Worm (Caenorhabditis elegans): Measurements from ENCODE around the gene ugt-42.

The ugt-42 gene

DNA sequence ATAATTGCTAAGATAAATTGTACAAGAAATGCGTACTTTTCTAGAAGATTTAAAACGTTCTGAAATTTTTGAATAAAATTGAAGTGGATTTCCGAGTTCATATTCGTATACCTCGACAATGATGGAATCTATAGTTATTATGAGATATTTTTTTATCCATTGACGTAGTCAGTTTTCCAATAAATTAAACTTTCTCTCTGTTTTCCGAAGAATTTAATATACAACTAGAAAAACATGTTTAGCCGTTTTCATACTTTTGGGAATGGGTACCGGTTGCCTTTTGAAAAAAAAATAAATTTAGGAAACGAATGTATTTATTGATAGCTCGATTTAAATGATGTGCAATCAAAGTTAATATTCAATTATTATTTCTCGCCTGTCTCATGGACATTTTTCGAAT, 38.1 kb upstream of the ugt-42 start, which contains the start of gene srw-109:
TSS of gene srw-109 (minus strand) at position 101 of the 400 bp plus-strand sequence.
- no peak for TF ChIP-seq aly-2 (tag; optimal IDR thresholded peaks at IDR 0.05)

DNA sequence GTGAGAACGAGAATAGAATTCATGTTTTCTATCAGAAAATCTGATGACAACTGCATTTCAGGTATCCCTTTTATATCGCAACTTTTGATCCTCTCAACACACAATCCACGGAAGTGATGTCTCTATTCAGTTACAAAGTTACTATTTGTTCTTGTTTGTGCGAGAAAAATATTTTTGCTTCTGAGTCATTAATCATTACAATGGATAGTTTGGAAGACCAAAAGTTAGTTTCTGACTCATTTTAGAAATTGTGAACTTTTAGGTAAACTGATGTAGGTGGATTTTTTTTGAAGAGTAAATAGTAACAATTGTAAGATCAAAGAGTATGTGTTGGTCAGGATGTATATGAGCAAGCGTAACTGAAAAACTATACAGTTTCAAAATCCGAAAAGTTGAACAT, 37.3 kb upstream of the ugt-42 start, which contains the start of gene srlf-36:
TSS of gene srlf-36 (minus strand) at position 101 of the 400 bp plus-strand sequence.
- no peak for TF ChIP-seq lsy-12 (tag; optimal IDR thresholded peaks at IDR 0.05)
- TF ChIP-seq ceh-82 (tag; optimal IDR thresholded peaks at IDR 0.05) = no peak
- TF ChIP-seq lin-39 (tag; optimal IDR thresholded peaks at IDR 0.05) = no peak

DNA sequence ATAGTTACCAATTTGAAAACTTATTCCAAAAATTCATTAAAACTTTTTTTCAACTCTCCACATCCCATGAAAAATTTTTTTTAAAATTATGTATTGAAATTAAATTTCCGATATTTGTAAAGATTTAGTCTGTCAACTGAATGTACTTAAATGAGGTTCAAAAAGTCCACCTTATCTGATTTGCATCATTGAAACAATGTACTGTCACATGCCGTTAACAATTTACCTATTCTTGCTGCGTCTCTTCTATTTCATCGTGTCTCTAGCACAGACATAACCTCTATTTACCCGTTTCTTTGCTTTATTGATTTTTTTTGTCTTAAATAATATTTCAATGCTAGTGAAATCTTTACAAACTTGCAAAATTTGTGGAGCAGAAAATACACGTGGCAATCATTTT, 36.8 kb upstream of the ugt-42 start, which contains the start of gene nhr-90:
TSS of gene nhr-90 (plus strand) at position 296 of the 400 bp plus-strand sequence.
- TF ChIP-seq aly-2 (tag; optimal IDR thresholded peaks at IDR 0.05) (no peak), egl-27 (tag; optimal IDR thresholded peaks at IDR 0.05) (no peak), daf-12 (tag; optimal IDR thresholded peaks at IDR 0.05) (no peak), ama-1 (optimal IDR thresholded peaks at IDR 0.05) (no peak), elt-2 (tag; optimal IDR thresholded peaks at IDR 0.05) (peak; percentile 41), jun-1 (tag; optimal IDR thresholded peaks at IDR 0.05) (no peak), ztf-4 (tag; optimal IDR thresholded peaks at IDR 0.05) (no peak), nhr-23 (tag; optimal IDR thresholded peaks at IDR 0.05) (peak; percentile 25), ceh-28 (tag; optimal IDR thresholded peaks at IDR 0.05) (peak; percentile 44), ztf-11 (tag; optimal IDR thresholded peaks at IDR 0.05) (no peak), nhr-25 (tag; optimal IDR thresholded peaks at IDR 0.05) (peak; percentile 17), lin-39 (tag; optimal IDR thresholded peaks at IDR 0.05) (no peak), hmg-11 (tag; optimal IDR thresholded peaks at IDR 0.05) (no peak), tbx-2 (tag; optimal IDR thresholded peaks at IDR 0.05) (no peak), elt-1 (tag; optimal IDR thresholded peaks at IDR 0.05) (peak; percentile 36), snpc-4 (tag; optimal IDR thresholded peaks at IDR 0.05) (peak; percentile 5), skn-1 (tag; optimal IDR thresholded peaks at IDR 0.05) (no peak), pqm-1 (tag; optimal IDR thresholded peaks at IDR 0.05) (peak; percentile 31)

DNA sequence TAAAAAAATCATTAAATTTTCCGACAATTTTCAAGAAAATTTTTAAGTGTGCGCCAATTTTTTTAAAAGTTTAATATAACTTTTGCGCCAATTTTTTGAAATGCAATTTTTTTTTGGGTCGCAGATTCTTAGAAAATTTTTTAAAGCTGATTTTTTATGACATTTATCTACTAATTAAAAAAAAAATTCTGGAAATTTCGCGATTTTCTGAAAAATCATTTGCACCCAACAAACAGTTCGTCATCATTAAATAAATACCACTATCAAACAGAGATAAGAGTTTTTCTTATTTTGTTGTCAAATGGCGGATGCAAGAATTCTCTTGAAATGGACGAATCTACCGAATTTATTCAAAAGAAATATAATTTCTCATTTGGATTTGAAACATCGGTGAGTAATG, 31.7 kb upstream of the ugt-42 start, which contains the start of gene F48G7.13:
TSS of gene F48G7.13 (plus strand) at position 301 of the 400 bp plus-strand sequence.
- TF ChIP-seq ceh-28 (tag; optimal IDR thresholded peaks at IDR 0.05) (no peak), elt-2 (tag; optimal IDR thresholded peaks at IDR 0.05) (no peak), lsy-12 (tag; optimal IDR thresholded peaks at IDR 0.05) (no peak), nhr-11 (tag; optimal IDR thresholded peaks at IDR 0.05) (no peak), nhr-67 (tag; optimal IDR thresholded peaks at IDR 0.05) (no peak), fkh-2 (tag; optimal IDR thresholded peaks at IDR 0.05) (no peak)

DNA sequence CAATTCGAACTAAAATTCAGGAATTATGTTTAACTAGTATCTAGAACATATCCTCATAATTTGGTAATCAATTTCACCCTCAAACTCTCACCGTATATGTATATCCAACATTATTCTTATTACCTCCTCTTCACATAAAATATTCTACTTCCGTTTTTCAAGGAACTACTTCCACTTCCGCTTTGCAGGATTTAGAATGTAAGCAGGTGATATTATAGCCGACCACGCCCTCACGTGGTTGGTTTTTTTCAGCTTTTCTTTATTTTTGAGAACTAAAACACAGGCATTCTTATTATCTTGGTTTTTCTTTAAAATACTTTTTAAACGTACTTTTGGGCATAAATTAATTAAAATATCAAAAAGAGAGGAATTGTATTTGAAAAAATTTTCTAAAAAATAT, 29.1 kb upstream of the ugt-42 start:
- TF ChIP-seq nhr-11 (tag; optimal IDR thresholded peaks at IDR 0.05) (peak; percentile 38), fkh-2 (tag; optimal IDR thresholded peaks at IDR 0.05) (no peak)

DNA sequence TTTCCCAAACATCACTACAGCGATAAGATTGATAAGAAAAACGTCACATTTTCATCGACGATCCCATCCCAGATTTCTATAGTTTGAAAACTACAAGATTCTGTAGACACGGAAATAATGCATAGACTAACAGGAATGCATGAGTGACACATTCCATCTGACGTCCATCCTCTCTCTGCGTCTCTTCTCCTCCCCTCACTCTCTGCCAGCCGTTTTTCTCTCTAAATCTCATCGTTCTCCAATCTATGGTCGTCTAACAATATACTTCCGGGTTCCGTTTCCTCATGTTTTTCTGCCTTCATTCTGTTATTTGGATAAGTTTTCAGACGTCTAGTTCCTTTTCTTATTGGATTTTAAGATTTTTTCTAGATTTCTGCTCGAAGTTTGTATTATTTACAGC, 27.9 kb upstream of the ugt-42 start, which contains the start of gene F48G7.4:
TSS of gene F48G7.4 (plus strand) at position 400 of the 400 bp plus-strand sequence.
- TF ChIP-seq mml-1 (tag; optimal IDR thresholded peaks at IDR 0.05) (no peak), mdl-1 (tag; optimal IDR thresholded peaks at IDR 0.05) (peak; percentile 22), nhr-12 (tag; optimal IDR thresholded peaks at IDR 0.05) (no peak), zag-1 (tag; optimal IDR thresholded peaks at IDR 0.05) (no peak), lsy-12 (tag; optimal IDR thresholded peaks at IDR 0.05) (no peak), eor-1 (tag; optimal IDR thresholded peaks at IDR 0.05) (no peak), egl-27 (tag; optimal IDR thresholded peaks at IDR 0.05) (peak; percentile 51), lin-15B (tag; optimal IDR thresholded peaks at IDR 0.05) (peak; percentile 66), fos-1 (tag; optimal IDR thresholded peaks at IDR 0.05) (no peak), hmg-11 (tag; optimal IDR thresholded peaks at IDR 0.05) (peak; percentile 84), unc-39 (tag; optimal IDR thresholded peaks at IDR 0.05) (no peak), ZK546.5 (tag; optimal IDR thresholded peaks at IDR 0.05) (no peak), nhr-67 (tag; optimal IDR thresholded peaks at IDR 0.05) (no peak), pha-4 (tag; optimal IDR thresholded peaks at IDR 0.05) (no peak), ztf-11 (tag; optimal IDR thresholded peaks at IDR 0.05) (no peak), ama-1 (optimal IDR thresholded peaks at IDR 0.05) (no peak), ceh-9 (tag; optimal IDR thresholded peaks at IDR 0.05) (no peak), ztf-4 (tag; optimal IDR thresholded peaks at IDR 0.05) (no peak), elt-3 (tag; optimal IDR thresholded peaks at IDR 0.05) (no peak), ceh-28 (tag; optimal IDR thresholded peaks at IDR 0.05) (peak; percentile 74), nhr-11 (tag; optimal IDR thresholded peaks at IDR 0.05) (peak; percentile 58), nhr-76 (tag; optimal IDR thresholded peaks at IDR 0.05) (no peak), fkh-2 (tag; optimal IDR thresholded peaks at IDR 0.05) (no peak), daf-12 (tag; optimal IDR thresholded peaks at IDR 0.05) (no peak), nhr-237 (tag; optimal IDR thresholded peaks at IDR 0.05) (no peak), tbx-2 (tag; optimal IDR thresholded peaks at IDR 0.05) (peak; percentile 57), fkh-10 (GFP tag; optimal IDR thresholded peaks at IDR 0.05) (no peak), jun-1 (tag; optimal IDR thresholded peaks at IDR 0.05) (peak; percentile 83), nhr-28 (tag; optimal IDR thresholded peaks at IDR 0.05) (no peak), egl-5 (tag; optimal IDR thresholded peaks at IDR 0.05) (no peak), lin-39 (tag; optimal IDR thresholded peaks at IDR 0.05) (peak; percentile 23), snpc-4 (tag; optimal IDR thresholded peaks at IDR 0.05) (peak; percentile 85), ceh-16 (tag; optimal IDR thresholded peaks at IDR 0.05) (no peak), unc-62 (GFP tag; optimal IDR thresholded peaks at IDR 0.05) (peak; percentile 94), aly-2 (tag; optimal IDR thresholded peaks at IDR 0.05) (no peak)
